Fruit fly (Drosophila melanogaster): ENCODE results near the gene RpS21.
A peak's percentile ranks its signal among the peaks of the same experiment; 100 is the strongest.

The RpS21 gene

dm6 chr2L:2878188-2878587 is 22.3 kb downstream of the RpS21 start, which contains the start of the genes Prx6a and Sbat (continued):
- TF ChIP-seq CG1621 (tag; optimal IDR thresholded peaks at IDR 0.05), result peak; percentile 58
- TF ChIP-seq cyc (GFP tag; optimal IDR thresholded peaks at IDR 0.05), result peak; percentile 77
- peak; percentile 63 for TF ChIP-seq Gug (GFP tag; IDR thresholded peaks at IDR 0.05)
- TF ChIP-seq Hr4 (GFP tag; optimal IDR thresholded peaks at IDR 0.05), result peak; percentile 70
- no peak for TF ChIP-seq CG8119 (GFP tag; IDR thresholded peaks at IDR 0.05)
- peak; percentile 22 for TF ChIP-seq CG8632 (GFP tag; optimal IDR thresholded peaks at IDR 0.05)
- peak; percentile 65 for TF ChIP-seq Ets96B (tag; optimal IDR thresholded peaks at IDR 0.05)
- TF ChIP-seq Lpt (GFP tag; optimal IDR thresholded peaks at IDR 0.05), result no peak
- TF ChIP-seq dac (GFP tag; optimal IDR thresholded peaks at IDR 0.05), result peak; percentile 24
- TF ChIP-seq Sox15 (GFP tag; optimal IDR thresholded peaks at IDR 0.05), result peak; percentile 58
- peak; percentile 2 for TF ChIP-seq vri (GFP tag; optimal IDR thresholded peaks at IDR 0.05)
- TF ChIP-seq dsx (GFP tag; optimal IDR thresholded peaks at IDR 0.05; ENCODE audit: poor library complexity, severe bottlenecking), result peak; percentile 55
- TF ChIP-seq CG6792 (GFP tag; optimal IDR thresholded peaks at IDR 0.05), result peak; percentile 51
- TF ChIP-seq Hr38 (GFP tag; optimal IDR thresholded peaks at IDR 0.05), result no peak
- no peak for TF ChIP-seq fd85E (GFP tag; optimal IDR thresholded peaks at IDR 0.05)
- no peak for TF ChIP-seq CG11762 (GFP tag; optimal IDR thresholded peaks at IDR 0.05; ENCODE audit: insufficient read depth)
- peak; percentile 60 for TF ChIP-seq topi (GFP tag; optimal IDR thresholded peaks at IDR 0.05)
- peak; percentile 44; the same call in 1 of the 3 replicates for TF ChIP-seq eg (GFP tag; IDR thresholded peaks at IDR 0.05)
- TF ChIP-seq Eip75B (GFP tag; optimal IDR thresholded peaks at IDR 0.05), result peak; percentile 78

- TF ChIP-seq Eip78C (GFP tag), result peak; percentile 75
- peak; percentile 39 for TF ChIP-seq CG6792 (GFP tag; optimal IDR thresholded peaks at IDR 0.05)
- TF ChIP-seq CG6808 (GFP tag; optimal IDR thresholded peaks at IDR 0.05), result peak; percentile 35
- TF ChIP-seq Sox15 (GFP tag; optimal IDR thresholded peaks at IDR 0.05), result no peak
- TF ChIP-seq pdm3 (GFP tag; optimal IDR thresholded peaks at IDR 0.05), result peak; percentile 52
- peak; percentile 85 for TF ChIP-seq eg (GFP tag; IDR thresholded peaks at IDR 0.05)
- peak; percentile 45 for TF ChIP-seq OdsH (GFP tag; optimal IDR thresholded peaks at IDR 0.05)
- TF ChIP-seq fd85E (GFP tag; optimal IDR thresholded peaks at IDR 0.05), result no peak
- peak; percentile 59 for TF ChIP-seq net (GFP tag; optimal IDR thresholded peaks at IDR 0.05)
- peak; percentile 72 for TF ChIP-seq acj6 (GFP tag; optimal IDR thresholded peaks at IDR 0.05)
- peak; percentile 48 for TF ChIP-seq CG34406 (GFP tag; optimal IDR thresholded peaks at IDR 0.05)
- TF ChIP-seq CG8319 (GFP tag; optimal IDR thresholded peaks at IDR 0.05), result peak; percentile 1
- peak; percentile 25 for TF ChIP-seq Ets21C (GFP tag; optimal IDR thresholded peaks at IDR 0.05)
- TF ChIP-seq CG15336 (GFP tag; IDR thresholded peaks at IDR 0.05), result peak; percentile 60
- TF ChIP-seq CG3032 (tag; optimal IDR thresholded peaks at IDR 0.05), result peak; percentile 51
- TF ChIP-seq achi (GFP tag; optimal IDR thresholded peaks at IDR 0.05), result peak; percentile 46
- TF ChIP-seq CG6276 (GFP tag; optimal IDR thresholded peaks at IDR 0.05), result peak; percentile 21
- TF ChIP-seq lz (GFP tag; optimal IDR thresholded peaks at IDR 0.05), result peak; percentile 84
- no peak for TF ChIP-seq CG16779 (tag; optimal IDR thresholded peaks at IDR 0.05)
- no peak for TF ChIP-seq spab (GFP tag; optimal IDR thresholded peaks at IDR 0.05)
- TF ChIP-seq CG4318 (GFP tag; optimal IDR thresholded peaks at IDR 0.05), result no peak
- TF ChIP-seq topi (GFP tag; optimal IDR thresholded peaks at IDR 0.05), result peak; percentile 54
- peak; percentile 77 for TF ChIP-seq Hr39 (GFP tag; optimal IDR thresholded peaks at IDR 0.05)
- TF ChIP-seq esn (GFP tag; optimal IDR thresholded peaks at IDR 0.05), result peak; percentile 65
- peak; percentile 33; the same call in 1 of the 2 replicates for TF ChIP-seq CG11294 (GFP tag; IDR thresholded peaks at IDR 0.05)
- peak; percentile 34 for TF ChIP-seq CG1621 (tag; optimal IDR thresholded peaks at IDR 0.05)
- peak; percentile 17 for TF ChIP-seq CG10669 (GFP tag; optimal IDR thresholded peaks at IDR 0.05)
- peak; percentile 86 for TF ChIP-seq CG6163 (GFP tag; IDR thresholded peaks at IDR 0.05)
- TF ChIP-seq CG31627 (GFP tag; optimal IDR thresholded peaks at IDR 0.05), result peak; percentile 60
- no peak for TF ChIP-seq fkh (GFP tag; optimal IDR thresholded peaks at IDR 0.05)
- TF ChIP-seq CG3919 (GFP tag; optimal IDR thresholded peaks at IDR 0.05), result peak; percentile 57
- TF ChIP-seq Smox (GFP tag; optimal IDR thresholded peaks at IDR 0.05), result peak; percentile 68
- TF ChIP-seq Hr4 (GFP tag; optimal IDR thresholded peaks at IDR 0.05), result peak; percentile 45
- TF ChIP-seq CG9139 (GFP tag; optimal IDR thresholded peaks at IDR 0.05), result no peak
- TF ChIP-seq CG8119 (GFP tag; IDR thresholded peaks at IDR 0.05), result peak; percentile 71
- TF ChIP-seq Eip75B (GFP tag; optimal IDR thresholded peaks at IDR 0.05), result peak; percentile 52
- TF ChIP-seq Sox14 (GFP tag; optimal IDR thresholded peaks at IDR 0.05), result peak; percentile 57
- TF ChIP-seq svp (GFP tag), result peak; percentile 80
- TF ChIP-seq Lpt (GFP tag; optimal IDR thresholded peaks at IDR 0.05), result no peak
- peak; percentile 44 for TF ChIP-seq Sox102F (GFP tag; optimal IDR thresholded peaks at IDR 0.05)
- peak; percentile 29 for TF ChIP-seq CG6854 (GFP tag; optimal IDR thresholded peaks at IDR 0.05)
Observed at dm6 chr2L:2878859-2879258, 23.0 kb downstream of the RpS21 start, which contains the start of gene RabGGTb. Gene RabGGTb (plus strand): TSS chr2L:2879112.

Measured in whole organism, prepupa.